Fruit fly (Drosophila melanogaster) whole organism: ENCODE results near the gene EMC10.

Experiments
- CG8478 ChIP-seq: fragments of >200 bp; optimal IDR thresholded peaks from 2 replicates; lab custom pipeline; 2018; ENCODE audit warnings: inconsistent platforms
- EcR ChIP-seq, 2 experiments: fragments of >200 bp; optimal IDR thresholded peaks; 2 replicates each; lab custom pipeline; 2017; ENCODE audit warnings: missing biosample characterization in 2 of 2, missing genetic modification characterization in 2 of 2, missing genetic modification reagents in 2 of 2
- pan ChIP-seq: fragments of >200 bp; optimal IDR thresholded peaks from 2 replicates; lab custom pipeline; 2017
- psq ChIP-seq: fragments of >200 bp; optimal IDR thresholded peaks from 2 replicates; lab custom pipeline; 2017
- usp ChIP-seq: fragments of >200 bp; optimal IDR thresholded peaks from 2 replicates; lab custom pipeline; 2017; ENCODE audit warnings: missing biosample characterization, missing genetic modification characterization, mixed read lengths

- TF ChIP-seq psq (lab: Kevin White, UChicago) (no peak), CG8478 (lab: Kevin White, UChicago) (no peak), EcR (GFP tag; optimal IDR thresholded peaks at IDR 0.05; lab: Kevin White, UChicago) (no peak), pan (lab: Kevin White, UChicago) (no peak), usp (GFP tag; lab: Kevin White, UChicago) (no peak)
These were observed 19.2 kb upstream of the EMC10 start, which contains the start of gene Wnk for dm6 chr3L:21554752-21555151.
